Fruit fly (Drosophila melanogaster) ovary, adult (tissue): Measurements from ENCODE around the gene CG42445.

Experiments used
- CG17801 ChIP-seq: fragments of 200-800 bp; optimal IDR thresholded peaks from 2 replicates; lab custom pipeline; 2019; ENCODE audit warnings: missing biosample characterization, mild to moderate bottlenecking, missing genetic modification characterization, moderate library complexity; ENCODE audit not compliant: partially characterized antibody

Gene CG42445

DNA sequence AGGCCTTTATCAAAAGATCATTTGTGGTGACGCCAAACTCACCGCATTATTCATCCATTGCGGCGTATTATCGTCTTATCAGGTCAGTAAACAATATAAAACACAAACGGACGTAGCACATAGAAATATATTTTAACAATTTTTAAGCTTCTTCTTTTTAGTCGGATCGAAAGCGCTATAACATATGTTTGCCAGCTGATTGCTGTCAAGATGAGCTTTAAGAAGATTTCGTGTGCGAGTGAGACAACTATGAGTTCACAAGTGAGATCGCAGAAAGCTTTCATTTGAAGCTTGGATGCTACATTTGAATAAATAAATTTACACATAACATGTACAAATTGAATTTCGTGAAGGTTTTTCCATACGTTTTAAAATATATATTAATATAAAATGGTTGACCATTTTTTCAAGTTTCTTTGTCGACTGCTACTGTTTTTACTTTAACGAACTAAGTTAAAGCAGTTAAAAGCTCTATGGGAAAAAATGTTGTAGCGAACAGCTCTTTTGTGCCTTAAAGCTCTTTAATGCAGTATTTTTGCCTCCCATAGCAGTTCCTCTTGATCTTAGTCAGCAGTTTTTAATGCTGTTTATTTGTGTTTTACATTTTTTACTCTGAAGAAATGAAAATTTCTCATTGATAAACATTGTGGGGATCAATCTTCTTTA is at the start of gene CG42445:
CG42445 (minus strand) TSS at position 186 of the 666 bp plus-strand sequence.
- peak; percentile 14 for TF ChIP-seq CG17801 (GFP tag; lab: Kevin White, UChicago)

DNA sequence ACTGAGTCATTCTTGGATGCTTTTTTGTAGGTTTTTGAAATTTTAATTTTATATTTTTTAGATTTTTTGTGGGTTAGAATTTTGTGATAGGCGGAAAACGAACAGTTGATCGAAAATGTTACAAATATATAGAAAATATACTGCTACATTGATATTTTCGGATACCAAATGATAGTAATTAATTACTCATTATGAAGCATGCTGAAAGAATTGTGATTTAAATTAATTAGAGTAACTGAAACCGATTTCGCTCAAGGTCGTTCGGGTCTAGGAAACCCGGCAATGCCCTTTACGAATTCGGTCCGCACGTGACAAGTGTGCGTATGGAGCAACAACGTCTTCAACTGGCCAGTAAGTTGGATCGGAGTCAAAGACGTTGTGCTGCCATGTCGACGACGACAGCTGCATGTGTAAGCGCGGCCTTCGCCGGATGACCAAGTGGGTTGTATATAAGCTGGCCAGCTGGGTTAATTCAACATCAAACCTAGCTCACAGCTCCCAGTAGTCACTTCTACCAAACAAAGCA is 43.7 kb upstream of the CG42445 start, which contains the start of the genes CG7366 and CG13679:
CG7366 (minus strand) TSS at position 101 of the 526 bp plus-strand sequence.
CG13679 (plus strand) TSS at position 476 of the 526 bp plus-strand sequence.
- no peak for TF ChIP-seq CG17801 (GFP tag; lab: Kevin White, UChicago)

DNA sequence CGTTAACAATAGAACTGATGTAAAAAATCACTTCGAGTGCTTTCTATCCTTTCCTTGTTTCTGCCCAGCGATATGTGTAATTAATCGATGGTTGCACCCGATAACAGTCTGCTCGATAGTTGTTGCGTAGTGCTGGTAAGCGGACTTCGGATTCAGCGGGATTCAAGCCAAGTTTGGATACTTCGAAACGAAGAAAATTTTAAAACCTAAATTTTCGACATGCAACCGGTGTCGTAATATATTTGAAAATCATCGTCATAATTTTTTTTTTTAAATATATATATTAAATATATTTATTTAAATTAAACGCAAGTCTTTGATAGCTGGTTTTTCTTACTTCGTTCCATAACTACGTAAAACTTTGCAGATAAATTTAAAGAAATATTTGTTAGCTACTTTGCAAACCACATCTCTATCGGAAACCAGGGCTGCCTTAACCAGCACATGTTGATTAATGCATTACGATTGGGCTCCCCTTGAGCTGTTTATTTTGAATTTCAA is 39.1 kb upstream of the CG42445 start, which contains the start of the genes UbcE2M and Dhps:
UbcE2M (minus strand) TSS at position 209 of the 501 bp plus-strand sequence.
Dhps (plus strand) TSS at position 429 of the 501 bp plus-strand sequence.
- TF ChIP-seq CG17801 (GFP tag; lab: Kevin White, UChicago): peak; percentile 73

DNA sequence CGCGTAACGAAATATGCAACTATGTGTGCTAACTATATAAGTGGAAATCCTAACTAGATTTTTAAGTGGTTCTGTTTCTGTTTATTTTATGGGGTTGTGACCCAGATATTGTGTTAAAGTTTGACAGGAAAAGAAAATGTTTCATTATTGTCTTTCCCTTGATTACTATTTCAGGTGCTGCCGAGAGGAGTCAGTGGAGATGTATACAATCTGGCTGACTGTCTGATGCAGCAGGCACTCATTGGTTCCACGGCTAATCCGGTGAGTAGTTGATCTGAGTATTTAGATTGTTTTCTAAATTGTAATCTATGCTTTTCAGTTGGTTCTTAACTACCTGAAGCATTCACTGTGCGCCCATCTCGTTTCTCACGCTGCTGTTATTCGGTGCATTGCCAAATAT is 34.3 kb upstream of the CG42445 start, which contains the start of gene CG7387:
CG7387 (minus strand) TSS at position 101 of the 400 bp plus-strand sequence.
- no peak for TF ChIP-seq CG17801 (GFP tag; lab: Kevin White, UChicago)

DNA sequence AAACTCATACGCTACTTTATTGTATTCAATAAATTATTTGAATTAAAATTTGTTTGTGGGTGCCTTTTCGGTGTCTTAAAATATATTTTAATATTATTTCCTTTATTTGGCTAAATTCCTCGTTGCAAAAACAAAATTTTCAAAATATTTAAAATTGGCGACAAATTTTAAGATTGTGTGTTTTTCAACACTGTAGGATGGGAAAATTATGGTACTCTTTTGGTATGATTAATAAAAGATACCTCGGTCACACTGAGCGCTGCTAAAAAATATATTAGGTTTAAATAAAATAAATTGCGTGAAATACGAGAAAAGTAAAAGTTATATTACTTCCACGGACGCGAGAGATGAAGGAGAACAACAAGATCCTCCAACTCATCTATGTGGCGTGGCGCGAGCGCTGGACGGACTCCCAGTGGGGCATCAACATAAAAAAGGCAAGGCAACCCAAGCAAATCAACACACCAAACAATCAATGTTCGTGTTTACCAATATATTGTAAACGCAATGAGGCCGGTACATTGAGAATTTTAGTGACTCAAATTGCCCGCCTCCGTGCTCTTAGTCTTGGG is 32.4 kb upstream of the CG42445 start, which contains the start of gene MED24:
MED24 (plus strand) TSS at position 229 of the 572 bp plus-strand sequence.
- peak; percentile 19 for TF ChIP-seq CG17801 (GFP tag; lab: Kevin White, UChicago)

DNA sequence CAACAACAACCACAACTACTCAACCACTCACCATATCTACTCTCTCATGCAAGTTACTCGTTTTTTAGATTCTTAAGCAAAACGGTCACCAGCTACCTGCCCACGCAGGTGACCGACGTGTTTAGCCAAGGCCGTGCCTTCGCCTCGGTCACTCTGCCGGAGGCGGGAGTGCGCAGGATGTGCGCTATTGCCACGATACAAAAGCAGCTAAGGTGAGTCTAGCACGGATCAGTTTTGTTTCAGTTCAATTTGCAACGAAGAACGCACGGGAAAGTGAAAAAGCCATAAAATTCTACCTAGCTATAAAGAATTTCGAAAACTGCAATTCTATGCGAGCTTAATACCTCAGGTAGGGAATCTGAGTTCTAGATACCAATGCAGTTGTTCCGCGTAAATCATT is 30.5 kb upstream of the CG42445 start:
- no peak for TF ChIP-seq CG17801 (GFP tag; lab: Kevin White, UChicago)

DNA sequence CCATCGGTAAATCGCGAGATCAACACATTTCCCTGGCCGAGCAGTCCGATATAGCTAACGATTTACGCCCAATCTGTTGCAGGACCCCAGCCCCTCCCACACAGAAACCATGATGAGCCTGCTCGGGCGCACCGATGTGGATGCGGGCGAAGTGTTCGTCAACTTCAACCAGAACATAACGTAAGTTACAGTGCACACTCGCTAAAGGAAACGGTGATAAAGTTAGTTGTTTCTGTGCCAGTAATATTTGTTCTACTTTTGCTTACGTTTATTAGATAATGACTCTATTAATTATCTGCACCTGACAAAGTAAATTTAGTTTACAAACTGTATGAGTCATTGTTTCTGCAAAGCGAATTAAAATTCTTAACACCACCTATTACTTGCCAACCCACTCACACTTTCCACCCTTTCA is 28.7 kb upstream of the CG42445 start:
- no peak for TF ChIP-seq CG17801 (GFP tag; lab: Kevin White, UChicago)

DNA sequence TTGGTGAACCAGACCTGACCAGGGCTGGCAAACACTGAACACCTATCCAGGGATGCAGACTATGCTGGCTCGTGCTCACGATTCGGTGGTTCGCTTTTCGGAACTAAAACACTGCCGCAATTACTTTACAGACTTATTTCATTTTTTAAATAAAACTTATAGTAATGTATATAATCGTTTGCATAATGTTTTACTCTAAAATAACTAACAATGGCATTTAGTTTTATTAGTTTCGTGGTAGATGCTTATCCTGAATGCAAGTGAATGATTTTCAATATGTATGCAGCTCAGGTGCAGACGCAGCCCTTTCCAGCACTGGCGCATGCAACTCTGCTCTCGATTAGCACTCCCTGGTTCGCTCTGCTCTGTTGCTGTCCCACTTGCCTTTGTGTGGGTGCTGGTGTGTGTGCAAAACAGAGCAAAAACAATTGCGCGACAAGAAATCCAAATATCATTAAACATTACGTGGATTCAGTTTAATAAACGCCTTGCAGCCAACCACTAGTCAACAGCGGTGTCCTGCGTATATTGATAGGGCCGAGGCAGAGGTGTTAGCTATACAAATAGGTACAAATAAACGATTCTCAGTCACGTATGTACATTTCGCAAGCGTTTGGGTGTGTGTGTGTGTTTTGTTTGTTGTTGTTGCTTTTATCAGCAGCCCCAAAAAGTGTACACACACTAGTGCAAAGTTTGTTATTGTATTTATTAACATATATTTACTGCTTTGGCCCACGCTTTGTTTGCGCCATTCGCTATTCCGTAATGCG is 28.1 kb upstream of the CG42445 start, which contains the start of the genes ERR and Atg18a:
ERR (minus strand) TSS at position 45 of the 770 bp plus-strand sequence.
Atg18a (plus strand) TSS at position 231 of the 770 bp plus-strand sequence.
- peak; percentile 78 for TF ChIP-seq CG17801 (GFP tag; lab: Kevin White, UChicago)

DNA sequence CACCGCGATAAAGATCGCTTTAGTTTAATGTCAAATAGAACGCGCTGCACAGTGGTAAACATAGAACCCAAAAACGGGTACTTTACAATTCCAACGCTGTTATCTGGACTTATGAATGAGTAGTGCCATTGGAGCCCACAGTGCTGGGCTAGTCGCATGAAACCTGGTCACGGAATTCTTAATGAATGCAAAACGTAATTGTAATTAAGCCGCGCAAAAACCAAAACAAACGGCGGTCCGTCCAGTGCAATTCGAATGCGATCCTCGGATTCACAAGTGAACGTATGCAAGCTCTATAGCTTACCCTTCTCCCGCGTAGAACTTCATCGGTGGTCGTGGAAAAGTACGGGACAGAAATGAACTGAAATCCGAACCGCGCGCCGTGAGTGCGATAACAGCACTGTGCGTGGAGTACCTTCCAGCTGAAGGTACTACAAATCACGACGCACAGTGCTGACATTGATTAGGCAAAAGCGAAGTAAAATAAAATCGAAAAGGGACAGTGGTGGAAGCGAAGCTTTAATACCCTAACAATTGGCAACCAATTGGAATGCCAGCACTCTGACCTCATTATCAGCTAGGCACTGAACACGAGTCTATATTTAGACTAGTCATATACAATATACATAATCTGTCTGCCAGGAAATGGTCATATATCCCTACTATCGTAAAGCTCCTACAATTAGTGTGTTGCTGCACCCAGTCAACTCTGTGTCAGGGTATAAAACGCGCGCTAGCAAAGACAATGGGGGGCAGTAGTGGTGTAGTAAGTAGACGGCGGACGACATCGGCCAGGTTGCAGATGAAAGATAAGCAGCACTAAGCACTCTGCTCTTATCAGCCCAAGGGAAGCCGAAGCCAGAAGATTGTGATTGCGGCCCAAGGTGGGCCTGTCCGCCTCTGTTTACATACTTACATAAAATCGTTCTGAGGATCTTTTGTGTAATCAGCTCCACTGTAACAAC is 26.8 kb upstream of the CG42445 start:
- no peak for TF ChIP-seq CG17801 (GFP tag; lab: Kevin White, UChicago)

DNA sequence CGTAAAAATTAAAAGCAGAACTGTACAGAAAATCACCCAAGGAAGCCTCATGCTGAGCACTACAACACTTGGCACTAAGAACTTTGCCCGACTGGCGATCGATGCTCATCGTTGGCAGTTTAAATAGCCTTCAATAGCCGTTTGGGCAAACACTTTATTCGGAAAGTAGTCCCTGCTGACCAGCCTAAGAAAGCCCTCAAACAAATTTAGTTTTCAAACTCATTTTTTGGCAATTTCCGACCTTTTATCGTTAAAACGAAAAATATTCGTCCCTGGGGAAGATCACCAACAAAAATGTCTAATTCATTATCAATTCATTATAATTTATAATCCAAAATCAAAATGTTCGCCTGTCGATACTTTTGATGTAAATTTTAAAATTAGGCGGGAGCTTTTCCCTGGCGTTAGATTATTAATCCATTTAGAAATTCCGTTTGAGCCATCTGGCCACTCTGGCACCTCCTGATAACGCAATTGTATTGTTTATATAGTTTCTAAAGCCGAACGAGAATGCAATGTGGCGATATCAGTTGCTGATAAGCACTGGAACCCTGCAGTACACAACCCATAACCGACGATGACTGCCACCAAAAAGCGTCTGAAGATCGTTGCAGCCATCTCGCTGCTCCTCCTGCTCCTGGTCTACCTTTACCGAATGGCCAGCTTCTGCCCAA is 21.9 kb upstream of the CG42445 start, which contains the start of the genes mthl7 and Uxs:
mthl7 (minus strand) TSS at position 51 of the 674 bp plus-strand sequence.
Uxs (plus strand) TSS at position 460 of the 674 bp plus-strand sequence.
- no peak for TF ChIP-seq CG17801 (GFP tag; lab: Kevin White, UChicago)

DNA sequence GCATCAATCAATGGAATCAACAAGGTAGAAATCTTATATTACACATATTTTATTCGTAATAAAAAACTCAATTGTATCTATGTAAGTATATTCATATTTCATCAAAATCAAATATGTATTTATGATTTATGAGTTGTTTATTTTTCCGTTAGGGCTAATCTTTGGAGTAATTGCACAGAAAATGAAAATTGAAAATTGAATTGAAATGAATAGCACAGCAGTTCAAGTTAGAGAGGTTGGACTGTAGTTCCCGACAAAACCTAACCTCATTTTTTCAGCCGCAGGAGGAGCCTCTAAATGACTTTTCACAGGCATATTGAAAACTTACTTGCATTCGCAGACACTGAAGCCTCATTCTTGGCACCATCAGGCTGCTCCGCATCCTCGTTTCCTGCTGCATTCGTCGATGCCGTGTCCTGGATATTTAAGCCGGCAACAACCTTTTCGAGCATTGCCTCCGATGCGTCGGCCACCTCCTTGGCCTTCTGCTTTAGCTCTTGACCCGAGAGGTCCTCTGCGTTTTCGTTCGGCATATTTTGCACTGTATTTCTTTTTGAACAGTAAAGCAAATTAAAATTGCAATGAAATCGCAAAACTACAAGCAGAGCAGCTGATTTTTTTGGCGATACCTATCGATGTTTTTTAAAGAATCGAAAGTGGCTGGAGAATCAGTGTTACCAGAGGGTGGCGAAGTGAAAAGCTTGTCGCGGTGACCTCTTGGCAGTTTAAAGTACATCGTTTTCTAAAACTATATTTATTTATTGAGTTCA is 19.3 kb upstream of the CG42445 start, which contains the start of gene Nmt:
Nmt (minus strand) TSS at position 635 of the 770 bp plus-strand sequence.
- TF ChIP-seq CG17801 (GFP tag; lab: Kevin White, UChicago): no peak

DNA sequence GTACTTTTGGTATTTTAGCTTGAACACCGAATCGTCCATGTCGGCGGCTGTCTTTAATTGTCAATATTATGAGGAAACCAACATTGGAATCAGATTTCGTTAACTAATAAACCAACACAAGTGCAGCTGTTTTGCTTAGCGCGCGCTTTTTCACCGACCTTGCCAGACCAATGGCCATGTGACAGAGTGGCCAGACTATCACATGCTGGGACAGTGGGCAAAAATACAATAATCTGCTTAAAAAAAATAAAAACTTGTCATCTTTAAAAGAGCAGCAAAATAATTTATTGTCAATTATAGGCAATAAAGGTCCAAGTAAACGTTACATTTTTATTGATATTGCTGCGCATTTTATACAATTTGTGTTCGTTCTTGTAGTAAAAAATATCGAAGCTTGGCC is 17.1 kb upstream of the CG42445 start, which contains the start of gene RecQ4:
RecQ4 (minus strand) TSS at position 161 of the 400 bp plus-strand sequence.
- TF ChIP-seq CG17801 (GFP tag; lab: Kevin White, UChicago): no peak
